Fruit fly (Drosophila melanogaster) whole organism, wandering third instar larva: Measurements from ENCODE around the gene CG32087.

Experiments used
- Abd-B ChIP-seq: fragments of >200 bp; optimal IDR thresholded peaks from 2 replicates; lab custom pipeline; 2017; ENCODE audit warnings: missing biosample characterization, missing genetic modification characterization
- CrebA ChIP-seq: fragments of 200-800 bp; sonication (Bioruptor generic); optimal IDR thresholded peaks from 2 replicates; lab custom pipeline; 2016; ENCODE audit warnings: missing biosample characterization, mild to moderate bottlenecking, missing genetic modification characterization, borderline replicate concordance
- GATAd ChIP-seq: sonication (Bioruptor generic); optimal IDR thresholded peaks from 2 replicates; lab custom pipeline; 2016; ENCODE audit warnings: missing biosample characterization, missing genetic modification characterization
- HLH106 ChIP-seq: fragments of 200-800 bp; optimal IDR thresholded peaks from 3 replicates; lab custom pipeline; 2019; ENCODE audit warnings: missing biosample characterization, mild to moderate bottlenecking, missing genetic modification characterization, moderate library complexity
- Myc ChIP-seq: fragments of >200 bp; optimal IDR thresholded peaks from 2 replicates; lab custom pipeline; 2017
- Vsx2 ChIP-seq: fragments of 200-300, 225-300 bp; sonication (Bioruptor generic); optimal IDR thresholded peaks from 2 replicates; lab custom pipeline; 2018; ENCODE audit warnings: missing biosample characterization, missing genetic modification characterization; ENCODE audit not compliant: partially characterized antibody
- h ChIP-seq: fragments of 200-800 bp; sonication (Bioruptor generic); optimal IDR thresholded peaks from 3 replicates; lab custom pipeline; 2016; ENCODE audit warnings: missing biosample characterization, mild to moderate bottlenecking, missing genetic modification characterization
- lola ChIP-seq: fragments of >200 bp; optimal IDR thresholded peaks from 2 replicates; lab custom pipeline; 2017; ENCODE audit warnings: missing biosample characterization, missing genetic modification characterization
- psq ChIP-seq: fragments of 200-800 bp; sonication (Bioruptor generic); optimal IDR thresholded peaks from 3 replicates; lab custom pipeline; 2017; ENCODE audit warnings: missing biosample characterization, mild to moderate bottlenecking, missing genetic modification characterization, moderate library complexity
- sv ChIP-seq: fragments of 200-800 bp; sonication (Bioruptor generic); optimal IDR thresholded peaks from 3 replicates; lab custom pipeline; 2016; ENCODE audit warnings: missing biosample characterization, missing genetic modification characterization

- no peak for TF ChIP-seq HLH106 (tag; lab: Kevin White, UChicago)
- no peak for TF ChIP-seq Vsx2 (GFP tag; lab: Kevin White, UChicago)
- no peak for TF ChIP-seq h (GFP tag; lab: Kevin White, UChicago)
- TF ChIP-seq GATAd (GFP tag; lab: Kevin White, UChicago): no peak
- no peak for TF ChIP-seq Abd-B
- no peak for TF ChIP-seq Myc (lab: Kevin White, UChicago)
- TF ChIP-seq lola (GFP tag; lab: Kevin White, UChicago): no peak
- no peak for TF ChIP-seq psq (GFP tag; lab: Kevin White, UChicago)
- no peak for TF ChIP-seq CrebA (GFP tag; lab: Kevin White, UChicago)
- TF ChIP-seq sv (GFP tag; lab: Kevin White, UChicago): no peak
Observed at dm6 chr3L:11711789-11712188, 20.2 kb upstream of the CG32087 start.
